Worm (Caenorhabditis elegans) whole organism, young adult: ENCODE data around the gene B0334.20.

ENCODE experiments used
- F57C9.4 ChIP-seq: sonication (generic microtip); optimal IDR thresholded peaks from 2 replicates; lab custom pipeline; 2017; ENCODE audit warnings: mild to moderate bottlenecking, missing genetic modification characterization, missing compliant biosample characterization
- K12H6.12 ChIP-seq: fragments of 200-800 bp; sonication (Bioruptor generic); optimal IDR thresholded peaks from 2 replicates; lab custom pipeline; 2018; ENCODE audit warnings: mild to moderate bottlenecking, missing genetic modification characterization, missing compliant biosample characterization
- attf-5 ChIP-seq: fragments of 200-800 bp; sonication (Bioruptor generic); optimal IDR thresholded peaks from 2 replicates; lab custom pipeline; 2018; ENCODE audit warnings: mild to moderate bottlenecking, missing genetic modification characterization, missing compliant biosample characterization
- attf-6 ChIP-seq: fragments of 200-800 bp; sonication (Bioruptor generic); IDR thresholded peaks from 2 replicates; pipeline ENCODE4 v1.3.6; 2022; ENCODE audit warnings: missing genetic modification reagents, missing genetic modification characterization, missing compliant biosample characterization
- dpff-1 ChIP-seq: sonication (generic microtip); optimal IDR thresholded peaks from 2 replicates; lab custom pipeline; 2017; ENCODE audit warnings: mild to moderate bottlenecking, missing genetic modification characterization, missing compliant biosample characterization
- hrde-1 ChIP-seq: sonication (generic microtip); optimal IDR thresholded peaks from 2 replicates; lab custom pipeline; 2016; ENCODE audit warnings: missing genetic modification characterization, mild to moderate bottlenecking, missing compliant biosample characterization, moderate library complexity, missing genotype, missing genetic modification reagents, borderline replicate concordance
- lin-40 ChIP-seq: sonication (generic microtip); optimal IDR thresholded peaks from 2 replicates; lab custom pipeline; 2016; ENCODE audit warnings: missing genetic modification characterization, mild to moderate bottlenecking, missing compliant biosample characterization, missing genotype, missing genetic modification reagents
- madf-6 ChIP-seq: fragments of 200-800 bp; sonication (Bioruptor generic); IDR thresholded peaks from 2 replicates; pipeline ENCODE4 v1.3.6; 2022; ENCODE audit warnings: missing genetic modification reagents, missing genetic modification characterization, missing compliant biosample characterization
- madf-8 ChIP-seq: fragments of 200-800 bp; sonication (Bioruptor generic); conservative IDR thresholded peaks from 2 replicates; pipeline ENCODE4 v1.3.6; 2022; ENCODE audit warnings: missing genetic modification reagents, missing genetic modification characterization, missing compliant biosample characterization
- nfyb-1 ChIP-seq: fragments of 200-800 bp; sonication (Bioruptor generic); IDR thresholded peaks from 2 replicates; pipeline ENCODE4 v1.3.6; 2022; ENCODE audit warnings: missing genetic modification reagents, missing genetic modification characterization, missing compliant biosample characterization
- nhr-27 ChIP-seq: fragments of 200-800 bp; sonication (Bioruptor generic); optimal IDR thresholded peaks from 2 replicates; lab custom pipeline; 2018; ENCODE audit warnings: mild to moderate bottlenecking, missing genetic modification characterization, moderate library complexity, missing compliant biosample characterization
- nhr-90 ChIP-seq: sonication (generic microtip); optimal IDR thresholded peaks from 2 replicates; lab custom pipeline; 2016; ENCODE audit warnings: missing genotype, mild to moderate bottlenecking, missing genetic modification characterization, missing compliant biosample characterization
- rpc-1 ChIP-seq, 2 experiments: fragments of 150-350 bp in 1 of 2; sonication (generic microtip) in 1 of 2; optimal IDR thresholded peaks; 2 replicates each; lab custom pipeline; 2014 to 2018; ENCODE audit warnings: missing biosample characterization in 1 of 2, missing genetic modification characterization in 1 of 2, missing genetic modification reagents in 1 of 2, missing genotype in 1 of 2
- unc-62 ChIP-seq: fragments of 150-350 bp; optimal IDR thresholded peaks from 2 replicates; lab custom pipeline; 2014; ENCODE audit warnings: missing biosample characterization, missing genetic modification reagents, missing genetic modification characterization

ce11 chrII:11538741-11539140, 38.5 kb upstream of the B0334.20 start, which contains the start of gene Y62F5A.9:
- TF ChIP-seq nhr-90 (no peak), rpc-1 (optimal IDR thresholded peaks at IDR 0.05; lab: Kevin White, UChicago) (no peak), rpc-1 (tag; optimal IDR thresholded peaks at IDR 0.05; lab: Kevin White, UChicago) (no peak), unc-62 (no peak), dpff-1 (tag; lab: Kevin White, UChicago) (no peak), attf-6 (GFP tag; lab: Robert Waterston, UW) (no peak), F57C9.4 (no peak), nhr-27 (tag; lab: Kevin White, UChicago) (no peak), lin-40 (tag; lab: Kevin White, UChicago) (no peak), hrde-1 (tag; lab: Kevin White, UChicago) (no peak), nfyb-1 (GFP tag; lab: Robert Waterston, UW) (no peak), madf-8 (GFP tag; lab: Robert Waterston, UW) (no peak), madf-6 (GFP tag; lab: Robert Waterston, UW) (no peak), attf-5 (GFP tag; lab: Kevin White, UChicago) (no peak), K12H6.12 (tag; lab: Kevin White, UChicago) (no peak)
